Fruit fly (Drosophila melanogaster) whole organism, prepupa: ENCODE results near the gene Cisd2.
A peak's percentile ranks its signal among the peaks of the same experiment; 100 is the strongest.

Source experiments
- Blimp-1 ChIP-seq: fragments of 200-800 bp; sonication (Bioruptor generic); optimal IDR thresholded peaks from 3 replicates; lab custom pipeline; 2017; ENCODE audit warnings: missing biosample characterization, missing genetic modification characterization, mild to moderate bottlenecking, moderate library complexity, missing genetic modification reagents
- CG11902 ChIP-seq: fragments of 200-800 bp; sonication (Bioruptor generic); optimal IDR thresholded peaks from 3 replicates; lab custom pipeline; 2016; ENCODE audit warnings: missing biosample characterization, missing genetic modification characterization
- CG15336 ChIP-seq: fragments of 200-800 bp; sonication (Bioruptor generic); IDR thresholded peaks from 2 replicates; pipeline ENCODE4 v1.3.6; 2022; ENCODE audit warnings: missing biosample characterization, missing genetic modification characterization
- CG1621 ChIP-seq: fragments of 200-800 bp; sonication (Bioruptor generic); optimal IDR thresholded peaks from 3 replicates; lab custom pipeline; 2018; ENCODE audit warnings: missing biosample characterization, mild to moderate bottlenecking, missing genetic modification characterization
- CG16779 ChIP-seq: fragments of 200-800 bp; sonication (Bioruptor generic); optimal IDR thresholded peaks from 3 replicates; lab custom pipeline; 2017; ENCODE audit warnings: missing biosample characterization, mild to moderate bottlenecking, missing genetic modification characterization
- CG31627 ChIP-seq: fragments of 200-800 bp; sonication (Bioruptor generic); optimal IDR thresholded peaks from 3 replicates; lab custom pipeline; 2016; ENCODE audit warnings: missing biosample characterization, missing genetic modification characterization
- CG32006 ChIP-seq: fragments of 200-800 bp; sonication (Bioruptor generic); optimal IDR thresholded peaks from 3 replicates; lab custom pipeline; 2017; ENCODE audit warnings: missing biosample characterization, mild to moderate bottlenecking, missing genetic modification characterization
- CG3919 ChIP-seq: fragments of 200-800 bp; sonication (Bioruptor generic); optimal IDR thresholded peaks from 3 replicates; lab custom pipeline; 2016; ENCODE audit warnings: missing biosample characterization, missing genetic modification characterization
- CG4318 ChIP-seq: fragments of 200-800 bp; sonication (Bioruptor generic); optimal IDR thresholded peaks from 3 replicates; lab custom pipeline; 2017; ENCODE audit warnings: missing biosample characterization, mild to moderate bottlenecking, missing genetic modification characterization
- CG6163 ChIP-seq: fragments of 200-800 bp; sonication (Bioruptor generic); IDR thresholded peaks from 3 replicates; pipeline ENCODE4 v1.3.6; 2022; ENCODE audit warnings: missing biosample characterization, missing genetic modification characterization
- CG6276 ChIP-seq: fragments of 200-800 bp; sonication (Bioruptor generic); optimal IDR thresholded peaks from 2 replicates; lab custom pipeline; 2017; ENCODE audit warnings: missing biosample characterization, mild to moderate bottlenecking, missing genetic modification characterization
- CG6792 ChIP-seq: fragments of 200-800 bp; sonication (Bioruptor generic); optimal IDR thresholded peaks from 3 replicates; lab custom pipeline; 2016; ENCODE audit warnings: missing biosample characterization, missing genetic modification characterization
- CG6808 ChIP-seq: fragments of 200-800 bp; sonication (Bioruptor generic); optimal IDR thresholded peaks from 3 replicates; lab custom pipeline; 2017; ENCODE audit warnings: missing biosample characterization, missing genetic modification characterization, mild to moderate bottlenecking, moderate library complexity, missing genetic modification reagents
- CG6854 ChIP-seq: fragments of 200-800 bp; sonication (Bioruptor generic); optimal IDR thresholded peaks from 2 replicates; lab custom pipeline; 2017; ENCODE audit warnings: missing biosample characterization, mild to moderate bottlenecking, missing genetic modification characterization
- CG7368 ChIP-seq: fragments of 200-800 bp; sonication (Bioruptor generic); optimal IDR thresholded peaks from 3 replicates; lab custom pipeline; 2016; ENCODE audit warnings: missing biosample characterization, missing genetic modification characterization
- CG8319 ChIP-seq: fragments of 200-800 bp; sonication (Bioruptor generic); optimal IDR thresholded peaks from 3 replicates; lab custom pipeline; 2016; ENCODE audit warnings: missing biosample characterization, missing genetic modification characterization
- CG8632 ChIP-seq: fragments of 200-800 bp; sonication (Bioruptor generic); optimal IDR thresholded peaks from 3 replicates; lab custom pipeline; 2016; ENCODE audit warnings: missing biosample characterization, missing genetic modification characterization
- CG9139 ChIP-seq: fragments of 200-800 bp; sonication (Bioruptor generic); optimal IDR thresholded peaks from 3 replicates; lab custom pipeline; 2017; ENCODE audit warnings: missing biosample characterization, mild to moderate bottlenecking, missing genetic modification characterization
- Eip75B ChIP-seq: fragments of 200-800 bp; sonication (Bioruptor generic); optimal IDR thresholded peaks from 3 replicates; lab custom pipeline; 2016; ENCODE audit warnings: missing biosample characterization, missing genetic modification characterization
- Eip78C ChIP-seq: fragments of 200-800 bp; sonication (Bioruptor generic); peaks from one replicate; lab custom pipeline; 2016; ENCODE audit warnings: missing biosample characterization, missing genetic modification characterization
- Eip93F ChIP-seq: fragments of 200-800 bp; sonication (Bioruptor generic); optimal IDR thresholded peaks from 2 replicates; lab custom pipeline; 2016; ENCODE audit warnings: missing biosample characterization, mild to moderate bottlenecking, missing genetic modification characterization
- Hr38 ChIP-seq: sonication (Bioruptor generic); optimal IDR thresholded peaks from 2 replicates; lab custom pipeline; 2016; ENCODE audit warnings: missing biosample characterization, missing genetic modification characterization
- Hr39 ChIP-seq: fragments of 200-800 bp; sonication (Bioruptor generic); optimal IDR thresholded peaks from 2 replicates; lab custom pipeline; 2016; ENCODE audit warnings: missing biosample characterization, missing genetic modification characterization
- Hr4 ChIP-seq: fragments of 200-800 bp; sonication (Bioruptor generic); optimal IDR thresholded peaks from 3 replicates; lab custom pipeline; 2016; ENCODE audit warnings: missing biosample characterization, missing genetic modification characterization
- Lpt ChIP-seq: fragments of 200-800 bp; sonication (Bioruptor generic); optimal IDR thresholded peaks from 3 replicates; lab custom pipeline; 2016; ENCODE audit warnings: missing biosample characterization, missing genetic modification characterization
- Smox ChIP-seq: fragments of 200-800 bp; sonication (Bioruptor generic); optimal IDR thresholded peaks from 3 replicates; lab custom pipeline; 2016; ENCODE audit warnings: missing biosample characterization, missing genetic modification characterization
- Sox102F ChIP-seq: fragments of 200-800 bp; sonication (Bioruptor generic); optimal IDR thresholded peaks from 2 replicates; lab custom pipeline; 2016; ENCODE audit warnings: missing biosample characterization, mild to moderate bottlenecking, missing genetic modification characterization
- Sox14 ChIP-seq: fragments of 200-800 bp; sonication (Bioruptor generic); optimal IDR thresholded peaks from 3 replicates; lab custom pipeline; 2016; ENCODE audit warnings: missing biosample characterization, missing genetic modification characterization
- achi ChIP-seq: fragments of 200-800 bp; sonication (Bioruptor generic); optimal IDR thresholded peaks from 3 replicates; lab custom pipeline; 2016; ENCODE audit warnings: missing biosample characterization, missing genetic modification characterization
- cyc ChIP-seq: fragments of 200-800 bp; sonication (Bioruptor generic); optimal IDR thresholded peaks from 3 replicates; lab custom pipeline; 2016; ENCODE audit warnings: missing biosample characterization, missing genetic modification characterization
- dsx ChIP-seq: fragments of 200-800 bp; optimal IDR thresholded peaks from 3 replicates; lab custom pipeline; 2019; ENCODE audit warnings: missing biosample characterization, mild to moderate bottlenecking, missing genetic modification characterization, moderate library complexity; ENCODE audit not compliant: poor library complexity, severe bottlenecking
- eg ChIP-seq: fragments of 200-800 bp; sonication (Bioruptor generic); IDR thresholded peaks from 3 replicates; pipeline ENCODE4 v1.3.6; 2022; ENCODE audit warnings: missing biosample characterization, missing genetic modification characterization
- fd59A ChIP-seq: fragments of 200-800 bp; sonication (Bioruptor generic); optimal IDR thresholded peaks from 2 replicates; lab custom pipeline; 2017; ENCODE audit warnings: missing biosample characterization, mild to moderate bottlenecking, missing genetic modification characterization, missing genetic modification reagents
- fd85E ChIP-seq: fragments of 200-800 bp; sonication (Bioruptor generic); optimal IDR thresholded peaks from 3 replicates; lab custom pipeline; 2016; ENCODE audit warnings: missing biosample characterization, missing genetic modification characterization
- fkh ChIP-seq: fragments of 200-800 bp; sonication (Bioruptor generic); optimal IDR thresholded peaks from 3 replicates; lab custom pipeline; 2017; ENCODE audit warnings: missing biosample characterization, mild to moderate bottlenecking, missing genetic modification characterization, moderate library complexity
- salr ChIP-seq, 2 experiments: fragments of 200-800 bp; sonication (Bioruptor generic); optimal IDR thresholded peaks; 3 replicates each; lab custom pipeline; 2016 to 2018; ENCODE audit warnings: missing biosample characterization in 2 of 2, missing genetic modification characterization in 2 of 2, mild to moderate bottlenecking in 1 of 2
- spab ChIP-seq: fragments of 200-800 bp; sonication (Bioruptor generic); optimal IDR thresholded peaks from 2 replicates; lab custom pipeline; 2017; ENCODE audit warnings: missing biosample characterization, mild to moderate bottlenecking, missing genetic modification characterization, missing genetic modification reagents
- ss ChIP-seq, 2 experiments: fragments of 200-800 bp; sonication (Bioruptor generic); optimal IDR thresholded peaks; 2 replicates in 1 of 2; 3 replicates in 1 of 2; lab custom pipeline; 2017 to 2018; ENCODE audit warnings: mild to moderate bottlenecking in 2 of 2, missing biosample characterization in 2 of 2, missing genetic modification characterization in 2 of 2, moderate library complexity in 1 of 2
- svp ChIP-seq: fragments of 200-800 bp; sonication (Bioruptor generic); peaks from one replicate; lab custom pipeline; 2016; ENCODE audit warnings: missing biosample characterization, missing genetic modification characterization
- topi ChIP-seq: fragments of 200-800 bp; sonication (Bioruptor generic); optimal IDR thresholded peaks from 3 replicates; lab custom pipeline; 2016; ENCODE audit warnings: missing biosample characterization, missing genetic modification characterization
- vri ChIP-seq: fragments of 200-800 bp; sonication (Bioruptor generic); optimal IDR thresholded peaks from 3 replicates; lab custom pipeline; 2016; ENCODE audit warnings: missing biosample characterization, mild to moderate bottlenecking, missing genetic modification characterization

The Cisd2 gene

dm6 chr3R:29207012-29207656 lies 16.1 kb downstream of the Cisd2 start (continued):
- TF ChIP-seq fd59A (peak; percentile 88), CG31627 (peak; percentile 76), Lpt (GFP tag; lab: Kevin White, UChicago) (peak; percentile 44), CG6276 (GFP tag; lab: Kevin White, UChicago) (peak; percentile 85), vri (GFP tag; lab: Kevin White, UChicago) (peak; percentile 72), spab (GFP tag; lab: Kevin White, UChicago) (peak; percentile 89), CG6854 (peak; percentile 83), CG7368 (GFP tag; lab: Kevin White, UChicago) (peak; percentile 79), Sox102F (GFP tag; lab: Kevin White, UChicago) (peak; percentile 83), CG6163 (GFP tag; lab: Robert Waterston, UW) (peak; percentile 96), Hr39 (GFP tag; lab: Kevin White, UChicago) (peak; percentile 82), Eip93F (GFP tag; lab: Kevin White, UChicago) (peak; percentile 80), Sox14 (GFP tag; lab: Kevin White, UChicago) (peak; percentile 83), Eip75B (GFP tag; lab: Kevin White, UChicago) (peak; percentile 77), CG11902 (peak; percentile 88), CG8632 (GFP tag; lab: Kevin White, UChicago) (peak; percentile 84), CG3919 (GFP tag; lab: Kevin White, UChicago) (peak; percentile 91), Smox (GFP tag; lab: Kevin White, UChicago) (peak; percentile 81), CG6808 (GFP tag; lab: Kevin White, UChicago) (peak; percentile 91), fd85E (GFP tag; lab: Kevin White, UChicago) (peak; percentile 6)

- TF ChIP-seq ss (GFP tag; optimal IDR thresholded peaks at IDR 0.05; lab: Kevin White, UChicago) (peak in 1 of 2 experiments; percentile 23), cyc (GFP tag; lab: Kevin White, UChicago) (no peak), vri (GFP tag; lab: Kevin White, UChicago) (no peak), CG1621 (no peak), dsx (peak; percentile 47), CG7368 (GFP tag; lab: Kevin White, UChicago) (no peak), CG16779 (tag; lab: Kevin White, UChicago) (no peak), Sox102F (GFP tag; lab: Kevin White, UChicago) (no peak), CG6854 (no peak), CG31627 (no peak), Blimp-1 (GFP tag; lab: Kevin White, UChicago) (no peak), Eip78C (GFP tag; lab: Kevin White, UChicago) (peak; percentile 64), CG6808 (GFP tag; lab: Kevin White, UChicago) (peak; percentile 33), Lpt (GFP tag; lab: Kevin White, UChicago) (no peak), CG6163 (GFP tag; lab: Robert Waterston, UW) (0 out of 3 replicates have a peak, but pooled peaks have one; percentile 5), salr (GFP tag; optimal IDR thresholded peaks at IDR 0.05; lab: Kevin White, UChicago) (peak in 1 of 2 experiments; percentile 3), CG15336 (GFP tag; lab: Robert Waterston, UW) (no peak), CG32006 (GFP tag; lab: Kevin White, UChicago) (peak; percentile 22)
Measured at dm6 chr3R:29206198-29207011, 16.8 kb downstream of the Cisd2 start.

- TF ChIP-seq eg (GFP tag; lab: Robert Waterston, UW) (peak; percentile 76), svp (GFP tag; lab: Kevin White, UChicago) (no peak), CG6792 (GFP tag; lab: Kevin White, UChicago) (peak; percentile 26), Smox (GFP tag; lab: Kevin White, UChicago) (no peak), topi (GFP tag; lab: Kevin White, UChicago) (no peak), CG4318 (GFP tag; lab: Kevin White, UChicago) (peak; percentile 73), Sox14 (GFP tag; lab: Kevin White, UChicago) (peak; percentile 27), Eip78C (GFP tag; lab: Kevin White, UChicago) (peak; percentile 89), CG9139 (no peak), CG1621 (peak; percentile 12), CG6276 (GFP tag; lab: Kevin White, UChicago) (peak; percentile 55), Hr4 (GFP tag; lab: Kevin White, UChicago) (peak; percentile 85), Hr38 (GFP tag; lab: Kevin White, UChicago) (no peak), spab (GFP tag; lab: Kevin White, UChicago) (peak; percentile 38), CG8319 (GFP tag; lab: Kevin White, UChicago) (no peak), Blimp-1 (GFP tag; lab: Kevin White, UChicago) (no peak), Sox102F (GFP tag; lab: Kevin White, UChicago) (no peak), fkh (GFP tag; lab: Kevin White, UChicago) (no peak), achi (GFP tag; lab: Kevin White, UChicago) (peak; percentile 51)
Measured at dm6 chr3R:29204612-29205480, 18.4 kb downstream of the Cisd2 start.
